Fruit fly (Drosophila melanogaster): ENCODE results near the gene mRpS24.

The mRpS24 gene

dm6 chr3R:24151924-24152809 lies 11.2 kb downstream of the mRpS24 start, which contains the start of the genes p38a and CG6178 (continued):
- TF ChIP-seq nerfin-2 (GFP tag; IDR thresholded peaks at IDR 0.05; ENCODE audit: partially characterized antibody) (no peak), CG4328 (GFP tag; optimal IDR thresholded peaks at IDR 0.05) (peak; percentile 95), Bgb (GFP tag; IDR thresholded peaks at IDR 0.05; ENCODE audit: partially characterized antibody) (peak; percentile 8; the same call in 1 of the 2 replicates), E2f2 (GFP tag; IDR thresholded peaks at IDR 0.05) (peak; percentile 82), nmo (GFP tag; optimal IDR thresholded peaks at IDR 0.05) (peak; percentile 99), Spps (tag; optimal IDR thresholded peaks at IDR 0.05) (peak; percentile 92), CG17361 (GFP tag; IDR thresholded peaks at IDR 0.05) (peak; percentile 100), tna (GFP tag; IDR thresholded peaks at IDR 0.05; ENCODE audit: partially characterized antibody) (no peak), fd102C (GFP tag; optimal IDR thresholded peaks at IDR 0.05) (peak; percentile 52), CG3995 (GFP tag; optimal IDR thresholded peaks at IDR 0.05) (peak; percentile 39), D19B (GFP tag; optimal IDR thresholded peaks at IDR 0.05) (peak; percentile 94), Adf1 (GFP tag; IDR thresholded peaks at IDR 0.05) (peak; percentile 81), wdn (GFP tag; IDR thresholded peaks at IDR 0.05) (peak; percentile 95), trem (tag; optimal IDR thresholded peaks at IDR 0.05) (peak; percentile 93), Dip3 (GFP tag; optimal IDR thresholded peaks at IDR 0.05) (peak; percentile 76), chinmo (GFP tag; IDR thresholded peaks at IDR 0.05; ENCODE audit: partially characterized antibody) (peak; percentile 89; the same call in 3 of the 4 replicates), Ravus (GFP tag; IDR thresholded peaks at IDR 0.05) (peak; percentile 92), CG12104 (GFP tag; optimal IDR thresholded peaks at IDR 0.05) (peak; percentile 94), Atf6 (GFP tag; IDR thresholded peaks at IDR 0.05) (peak; percentile 92), CG1024 (GFP tag; IDR thresholded peaks at IDR 0.05) (peak; percentile 83), Ets65A (GFP tag) (peak; percentile 94), CG4730 (GFP tag; IDR thresholded peaks at IDR 0.05) (peak; percentile 96), CG1603 (tag; optimal IDR thresholded peaks at IDR 0.05) (peak; percentile 42), CG17359 (tag; optimal IDR thresholded peaks at IDR 0.05) (peak; percentile 97), vfl (GFP tag; optimal IDR thresholded peaks at IDR 0.05) (peak; percentile 62), ro (GFP tag; IDR thresholded peaks at IDR 0.05) (peak; percentile 92), CG3726 (GFP tag; IDR thresholded peaks at IDR 0.05) (peak; percentile 95), CG13894 (tag; optimal IDR thresholded peaks at IDR 0.05) (peak; percentile 96), CG12659 (GFP tag; optimal IDR thresholded peaks at IDR 0.05) (peak; percentile 99), CG14860 (GFP tag; IDR thresholded peaks at IDR 0.05; ENCODE audit: partially characterized antibody) (no peak), CG6813 (GFP tag; optimal IDR thresholded peaks at IDR 0.05) (peak; percentile 94), GATAe (GFP tag; conservative IDR thresholded peaks at IDR 0.05) (peak; percentile 89), CG15601 (tag; optimal IDR thresholded peaks at IDR 0.05) (peak; percentile 95), zen2 (GFP tag; IDR thresholded peaks at IDR 0.05; ENCODE audit: partially characterized antibody) (no peak), NC2α (GFP tag; optimal IDR thresholded peaks at IDR 0.05) (no peak), NfI (GFP tag; optimal IDR thresholded peaks at IDR 0.05) (peak; percentile 98), emc (GFP tag; optimal IDR thresholded peaks at IDR 0.05) (peak; percentile 49), ttk (GFP tag; IDR thresholded peaks at IDR 0.05) (peak; percentile 95), CG16815 (GFP tag; optimal IDR thresholded peaks at IDR 0.05) (peak; percentile 94), bbx (GFP tag; IDR thresholded peaks at IDR 0.05; ENCODE audit: partially characterized antibody) (no peak; the same call in 1 of the 2 replicates), p53 (GFP tag; optimal IDR thresholded peaks at IDR 0.05) (no peak), CG17385 (GFP tag; optimal IDR thresholded peaks at IDR 0.05) (peak; percentile 94), CG3847 (GFP tag; IDR thresholded peaks at IDR 0.05) (peak; percentile 97), bab2 (GFP tag; optimal IDR thresholded peaks at IDR 0.05) (peak; percentile 69), CG30431 (GFP tag; optimal IDR thresholded peaks at IDR 0.05) (peak; percentile 95), Taf1 (GFP tag; IDR thresholded peaks at IDR 0.05) (peak; percentile 88), CG18599 (GFP tag; optimal IDR thresholded peaks at IDR 0.05) (peak; percentile 98), cad (GFP tag; optimal IDR thresholded peaks at IDR 0.05) (no peak)
